Fruit fly (Drosophila melanogaster) whole organism, embryonic: ENCODE measurements around the gene Cda5.

Experiments used
- CG10267 ChIP-seq: fragments of 200-800 bp; sonication (Bioruptor generic); optimal IDR thresholded peaks from 2 replicates; lab custom pipeline; 2018; ENCODE audit warnings: missing biosample characterization, mild to moderate bottlenecking, missing genetic modification characterization, moderate library complexity
- CG10366 ChIP-seq: fragments of 200-800 bp; sonication (Bioruptor generic); IDR thresholded peaks from 2 replicates; pipeline ENCODE4 v1.3.6; 2022; ENCODE audit warnings: missing biosample characterization, missing genetic modification characterization
- CG10959 ChIP-seq: fragments of 200-800 bp; sonication (Bioruptor generic); IDR thresholded peaks from 2 replicates; pipeline ENCODE4 v1.3.6; 2022; ENCODE audit warnings: missing biosample characterization, missing genetic modification characterization
- CG11398 ChIP-seq: fragments of 200-800 bp; sonication (Bioruptor generic); optimal IDR thresholded peaks from 2 replicates; lab custom pipeline; 2016; ENCODE audit warnings: missing biosample characterization, missing genetic modification characterization
- CG14667 ChIP-seq: fragments of 200-800 bp; sonication (Bioruptor generic); IDR thresholded peaks from 2 replicates; pipeline ENCODE4 v1.3.6; 2022; ENCODE audit warnings: missing biosample characterization, missing genetic modification characterization
- CG15073 ChIP-seq: fragments of 200-800 bp; sonication (Bioruptor generic); optimal IDR thresholded peaks from 2 replicates; lab custom pipeline; 2016; ENCODE audit warnings: missing biosample characterization, missing genetic modification characterization
- CG1529 ChIP-seq: fragments of 200-800 bp; sonication (Bioruptor generic); optimal IDR thresholded peaks from 3 replicates; lab custom pipeline; 2018; ENCODE audit warnings: missing biosample characterization, missing genetic modification characterization
- CG16813 ChIP-seq: fragments of 200-800 bp; sonication (Bioruptor generic); IDR thresholded peaks from 3 replicates; pipeline ENCODE4 v1.3.6; 2022; ENCODE audit warnings: missing biosample characterization, missing genetic modification characterization; ENCODE audit not compliant: partially characterized antibody
- CG17912 ChIP-seq: fragments of 200-800 bp; sonication (Bioruptor generic); optimal IDR thresholded peaks from 2 replicates; lab custom pipeline; 2018; ENCODE audit warnings: missing biosample characterization, mild to moderate bottlenecking, missing genetic modification characterization
- CG1832 ChIP-seq: fragments of 200-800 bp; sonication (Bioruptor generic); optimal IDR thresholded peaks from 2 replicates; lab custom pipeline; 2017; ENCODE audit warnings: missing biosample characterization, mild to moderate bottlenecking, missing genetic modification characterization, inconsistent platforms
- CG18476 ChIP-seq: fragments of 200-800 bp; sonication (Bioruptor generic); optimal IDR thresholded peaks from 2 replicates; lab custom pipeline; 2016; ENCODE audit warnings: missing biosample characterization, mild to moderate bottlenecking, missing genetic modification characterization
- CG32767 ChIP-seq: fragments of 200-800 bp; sonication (Bioruptor generic); IDR thresholded peaks from 2 replicates; pipeline ENCODE4 v1.3.6; 2022; ENCODE audit warnings: missing biosample characterization, missing genetic modification characterization
- CG6254 ChIP-seq: fragments of 200-800 bp; sonication (Bioruptor generic); optimal IDR thresholded peaks from 3 replicates; lab custom pipeline; 2017; ENCODE audit warnings: mild to moderate bottlenecking, missing biosample characterization, missing genetic modification reagents, missing genetic modification characterization
- CG6765 ChIP-seq: fragments of 200-800 bp; sonication (Bioruptor generic); optimal IDR thresholded peaks from 3 replicates; lab custom pipeline; 2017; ENCODE audit warnings: missing biosample characterization, mild to moderate bottlenecking, missing genetic modification characterization
- CG7372 ChIP-seq: fragments of 200-800 bp; sonication (Bioruptor generic); IDR thresholded peaks from 2 replicates; pipeline ENCODE4 v1.3.6; 2022; ENCODE audit warnings: missing biosample characterization, missing genetic modification characterization
- CG7839 ChIP-seq: fragments of 200-800 bp; sonication (Bioruptor generic); optimal IDR thresholded peaks from 3 replicates; lab custom pipeline; 2018; ENCODE audit warnings: missing biosample characterization, mild to moderate bottlenecking, missing genetic modification characterization, moderate library complexity
- CG8765 ChIP-seq: fragments of 200-800 bp; sonication (Bioruptor generic); IDR thresholded peaks from 2 replicates; pipeline ENCODE4 v1.3.6; 2022; ENCODE audit warnings: missing biosample characterization, missing genetic modification characterization
- Camta ChIP-seq: fragments of 200-800 bp; sonication (Bioruptor generic); optimal IDR thresholded peaks from 2 replicates; lab custom pipeline; 2016; ENCODE audit warnings: missing biosample characterization, missing genetic modification characterization
- Dek ChIP-seq: fragments of 200-800 bp; sonication (Bioruptor generic); optimal IDR thresholded peaks from 3 replicates; lab custom pipeline; 2019; ENCODE audit warnings: missing biosample characterization, mild to moderate bottlenecking, missing genetic modification characterization, moderate library complexity
- Doc3 ChIP-seq: fragments of 200-800 bp; sonication (Bioruptor generic); IDR thresholded peaks from 3 replicates; pipeline ENCODE4 v1.3.6; 2022; ENCODE audit warnings: missing biosample characterization, missing genetic modification characterization; ENCODE audit not compliant: partially characterized antibody
- Dref ChIP-seq: fragments of 200-800 bp; sonication (Bioruptor generic); IDR thresholded peaks from 2 replicates; pipeline ENCODE4 v1.3.6; 2022; ENCODE audit warnings: missing biosample characterization, missing genetic modification characterization
- HLH4C ChIP-seq: fragments of 200-800 bp; sonication (Bioruptor generic); IDR thresholded peaks from 3 replicates; pipeline ENCODE4 v1.3.6; 2022; ENCODE audit warnings: missing biosample characterization, missing genetic modification characterization; ENCODE audit not compliant: partially characterized antibody
- HLH54F ChIP-seq: fragments of 200-800 bp; sonication (Bioruptor generic); optimal IDR thresholded peaks from 3 replicates; lab custom pipeline; 2016; ENCODE audit warnings: missing biosample characterization, missing genetic modification characterization
- HmgD ChIP-seq: fragments of 200-800 bp; sonication (Bioruptor generic); optimal IDR thresholded peaks from 3 replicates; lab custom pipeline; 2016; ENCODE audit warnings: missing biosample characterization, missing genetic modification characterization
- Hr3 ChIP-seq: fragments of 200-800 bp; sonication (Bioruptor generic); optimal IDR thresholded peaks from 3 replicates; lab custom pipeline; 2016; ENCODE audit warnings: missing biosample characterization, missing genetic modification characterization
- Mad ChIP-seq: fragments of 200-800 bp; sonication (Bioruptor generic); optimal IDR thresholded peaks from 2 replicates; lab custom pipeline; 2016; ENCODE audit warnings: missing biosample characterization, missing genetic modification characterization
- Med ChIP-seq: fragments of 200-800 bp; sonication (Bioruptor generic); peaks from one replicate; lab custom pipeline; 2016; ENCODE audit warnings: missing biosample characterization, missing genetic modification characterization, mild to moderate bottlenecking, inconsistent platforms, moderate library complexity
- Mes4 ChIP-seq: fragments of 200-800 bp; sonication (Bioruptor generic); optimal IDR thresholded peaks from 2 replicates; lab custom pipeline; 2016; ENCODE audit warnings: missing biosample characterization, missing genetic modification characterization
- NFAT ChIP-seq: fragments of 200-800 bp; sonication (Bioruptor generic); IDR thresholded peaks from 2 replicates; pipeline ENCODE4 v1.3.6; 2022; ENCODE audit warnings: missing biosample characterization, missing genetic modification characterization
- Pdp1 ChIP-seq, 2 experiments: fragments of 200-800 bp; sonication (Bioruptor generic); optimal IDR thresholded peaks; 3 replicates each; lab custom pipeline; 2016; ENCODE audit warnings: missing biosample characterization in 2 of 2, missing genetic modification characterization in 2 of 2, mild to moderate bottlenecking in 1 of 2, moderate library complexity in 1 of 2
- Scr ChIP-seq: fragments of 200-800 bp; sonication (Bioruptor generic); IDR thresholded peaks from 2 replicates; pipeline ENCODE4 v1.3.6; 2022; ENCODE audit warnings: missing biosample characterization, missing genetic modification characterization; ENCODE audit not compliant: partially characterized antibody
- Ssrp ChIP-seq: fragments of 200-800 bp; sonication (Bioruptor generic); optimal IDR thresholded peaks from 2 replicates; lab custom pipeline; 2018; ENCODE audit warnings: missing biosample characterization, mild to moderate bottlenecking, missing genetic modification characterization, moderate library complexity
- Xrp1 ChIP-seq: fragments of 200-800 bp; sonication (Bioruptor generic); IDR thresholded peaks from 2 replicates; pipeline ENCODE4 v1.3.6; 2022; ENCODE audit warnings: missing biosample characterization, missing genetic modification characterization
- YL-1 ChIP-seq: fragments of 200-800 bp; sonication (Bioruptor generic); optimal IDR thresholded peaks from 3 replicates; lab custom pipeline; 2017; ENCODE audit warnings: missing biosample characterization, mild to moderate bottlenecking, missing genetic modification characterization
- bab2 ChIP-seq: fragments of 200-800 bp; sonication (Bioruptor generic); optimal IDR thresholded peaks from 2 replicates; lab custom pipeline; 2016; ENCODE audit warnings: missing biosample characterization, missing genetic modification characterization
- bbx ChIP-seq: fragments of 200-800 bp; sonication (Bioruptor generic); IDR thresholded peaks from 2 replicates; pipeline ENCODE4 v1.3.6; 2022; ENCODE audit warnings: missing biosample characterization, missing genetic modification characterization; ENCODE audit not compliant: partially characterized antibody
- cad ChIP-seq: fragments of >200 bp; optimal IDR thresholded peaks from 2 replicates; lab custom pipeline; 2017; ENCODE audit warnings: missing biosample characterization, missing genetic modification characterization
- grau ChIP-seq: fragments of 200-800 bp; optimal IDR thresholded peaks from 3 replicates; lab custom pipeline; 2019; ENCODE audit warnings: missing biosample characterization, mild to moderate bottlenecking, missing genetic modification characterization, moderate library complexity
- hb ChIP-seq: fragments of 200-800 bp; sonication (Bioruptor generic); IDR thresholded peaks from 3 replicates; pipeline ENCODE4 v1.3.6; 2022; ENCODE audit warnings: missing biosample characterization, missing genetic modification characterization; ENCODE audit not compliant: partially characterized antibody
- jumu ChIP-seq: fragments of 200-800 bp; sonication (Bioruptor generic); optimal IDR thresholded peaks from 3 replicates; lab custom pipeline; 2016; ENCODE audit warnings: missing biosample characterization, missing genetic modification characterization
- kah ChIP-seq: fragments of 200-800 bp; sonication (Bioruptor generic); optimal IDR thresholded peaks from 2 replicates; lab custom pipeline; 2018; ENCODE audit warnings: missing biosample characterization, mild to moderate bottlenecking, missing genetic modification characterization
- ken ChIP-seq: fragments of 200-800 bp; sonication (Bioruptor generic); IDR thresholded peaks from 3 replicates; pipeline ENCODE4 v1.3.6; 2022; ENCODE audit warnings: missing biosample characterization, missing genetic modification characterization
- lola ChIP-seq, 3 experiments: fragments of >200 bp in 2 of 3; fragments of 200-800 bp in 1 of 3; sonication (Bioruptor generic) in 1 of 3; optimal IDR thresholded peaks; 2 replicates each; lab custom pipeline; 2017 to 2019; ENCODE audit warnings: missing biosample characterization in 3 of 3, missing genetic modification characterization in 3 of 3, mild to moderate bottlenecking in 1 of 3, moderate library complexity in 1 of 3
- luna ChIP-seq: fragments of 200-800 bp; sonication (Bioruptor generic); optimal IDR thresholded peaks from 2 replicates; lab custom pipeline; 2016; ENCODE audit warnings: missing biosample characterization, missing genetic modification characterization
- maf-S ChIP-seq: fragments of 200-800 bp; sonication (Bioruptor generic); optimal IDR thresholded peaks from 2 replicates; lab custom pipeline; 2016; ENCODE audit warnings: missing biosample characterization, missing genetic modification characterization
- otp ChIP-seq: fragments of 200-800 bp; sonication (Bioruptor generic); IDR thresholded peaks from 3 replicates; pipeline ENCODE4, ENCODE4 v1.3.6; 2022; ENCODE audit warnings: missing biosample characterization, missing genetic modification characterization
- pita ChIP-seq: fragments of 200-800 bp; sonication (Bioruptor generic); optimal IDR thresholded peaks from 2 replicates; lab custom pipeline; 2017; ENCODE audit warnings: missing biosample characterization, mild to moderate bottlenecking, missing genetic modification characterization
- scrt ChIP-seq: fragments of 200-800 bp; sonication (Bioruptor generic); optimal IDR thresholded peaks from 2 replicates; lab custom pipeline; 2018; ENCODE audit warnings: missing biosample characterization, mild to moderate bottlenecking, missing genetic modification characterization, moderate library complexity
- so ChIP-seq: fragments of 200-800 bp; sonication (Bioruptor generic); IDR thresholded peaks from 3 replicates; pipeline ENCODE4 v1.3.6; 2022; ENCODE audit warnings: missing biosample characterization, missing genetic modification characterization
- sob ChIP-seq: fragments of 200-800 bp; sonication (Bioruptor generic); IDR thresholded peaks from 2 replicates; pipeline ENCODE4 v1.3.6; 2022; ENCODE audit warnings: missing biosample characterization, missing genetic modification characterization
- stc ChIP-seq: fragments of 200-800 bp; sonication (Bioruptor generic); IDR thresholded peaks from 2 replicates; pipeline ENCODE4 v1.3.6; 2022; ENCODE audit warnings: missing biosample characterization, missing genetic modification characterization
- wor ChIP-seq: fragments of 200-800 bp; sonication (Bioruptor generic); IDR thresholded peaks from 2 replicates; pipeline ENCODE4 v1.3.6; 2022; ENCODE audit warnings: missing biosample characterization, missing genetic modification characterization

Gene Cda5

dm6 chr2L:94639-95059 is 29.4 kb upstream of the Cda5 start, which contains the start of gene Zir (continued):
- TF ChIP-seq CG10267 (peak; percentile 21), CG6765 (GFP tag; lab: Kevin White, UChicago) (no peak), Pdp1 (GFP tag; optimal IDR thresholded peaks at IDR 0.05; lab: Kevin White, UChicago) (no peak), CG32767 (GFP tag; lab: Robert Waterston, UW) (no peak), Camta (GFP tag; lab: Kevin White, UChicago) (no peak), cad (GFP tag; lab: Kevin White, UChicago) (no peak), Mes4 (GFP tag; lab: Kevin White, UChicago) (no peak), CG16813 (GFP tag; lab: Robert Waterston, UW) (peak; percentile 57; the same call in 2 of the 3 replicates), YL-1 (GFP tag; lab: Kevin White, UChicago) (peak; percentile 40), scrt (GFP tag; lab: Kevin White, UChicago) (no peak), CG17912 (GFP tag; lab: Kevin White, UChicago) (peak; percentile 34), HmgD (GFP tag; lab: Kevin White, UChicago) (no peak), Doc3 (GFP tag; lab: Robert Waterston, UW) (peak; percentile 30; the same call in 1 of the 3 replicates), CG6254 (no peak), maf-S (GFP tag; lab: Kevin White, UChicago) (no peak), CG18476 (GFP tag; lab: Kevin White, UChicago) (no peak), lola (GFP tag; optimal IDR thresholded peaks at IDR 0.05; lab: Kevin White, UChicago) (no peak), bbx (GFP tag; lab: Robert Waterston, UW) (peak; percentile 80), CG7839 (no peak), Hr3 (GFP tag; lab: Kevin White, UChicago) (no peak), Mad (no peak), pita (GFP tag; lab: Kevin White, UChicago) (no peak), CG10366 (GFP tag; lab: Robert Waterston, UW) (no peak), HLH54F (no peak), CG15073 (GFP tag; lab: Kevin White, UChicago) (no peak), ken (GFP tag; lab: Robert Waterston, UW) (no peak), Dek (tag; lab: Kevin White, UChicago) (no peak), Ssrp (tag; lab: Kevin White, UChicago) (no peak), jumu (GFP tag; lab: Kevin White, UChicago) (no peak), Med (peak; percentile 83), hb (GFP tag; lab: Robert Waterston, UW) (peak; percentile 72), CG14667 (GFP tag; lab: Robert Waterston, UW) (no peak), Xrp1 (GFP tag; lab: Robert Waterston, UW) (no peak), grau (tag; lab: Kevin White, UChicago) (no peak), bab2 (no peak), otp (GFP tag; lab: Robert Waterston, UW) (no peak), CG8765 (GFP tag; lab: Robert Waterston, UW) (no peak), luna (no peak), CG1529 (GFP tag; lab: Kevin White, UChicago) (no peak), HLH4C (GFP tag; lab: Robert Waterston, UW) (peak; percentile 73), wor (no peak), sob (GFP tag; lab: Robert Waterston, UW) (no peak; the same call in 1 of the 2 replicates), stc (GFP tag; lab: Robert Waterston, UW) (no peak), Scr (GFP tag; lab: Robert Waterston, UW) (peak; percentile 71), kah (no peak), CG7372 (no peak), CG11398 (no peak), Dref (peak; percentile 72), so (GFP tag; lab: Robert Waterston, UW) (no peak), NFAT (no peak), CG1832 (no peak), CG10959 (GFP tag; lab: Robert Waterston, UW) (no peak)
